Fruit fly (Drosophila melanogaster): ENCODE measurements around the gene Tgs1.
A peak's percentile ranks its signal among the peaks of the same experiment; 100 is the strongest.

Tgs1 gene

dm6 chr3R:18298298-18298899 is 43.1 kb downstream of the Tgs1 start (continued):
- no peak for TF ChIP-seq CG4820 (GFP tag; optimal IDR thresholded peaks at IDR 0.05)
- TF ChIP-seq CG10462 (GFP tag; optimal IDR thresholded peaks at IDR 0.05) = no peak
- no peak for TF ChIP-seq CG1832 (GFP tag; optimal IDR thresholded peaks at IDR 0.05)
- peak; percentile 5; the same call in 1 of the 2 replicates for TF ChIP-seq CG9932 (GFP tag; IDR thresholded peaks at IDR 0.05)
- no peak for TF ChIP-seq ranshi (GFP tag; IDR thresholded peaks at IDR 0.05)
- peak; percentile 6 for TF ChIP-seq CG9727 (GFP tag; optimal IDR thresholded peaks at IDR 0.05)
- no peak for TF ChIP-seq trem (tag; optimal IDR thresholded peaks at IDR 0.05)
- no peak for TF ChIP-seq CG13123 (GFP tag; optimal IDR thresholded peaks at IDR 0.05)
- TF ChIP-seq Sry-δ (GFP tag; optimal IDR thresholded peaks at IDR 0.05) = no peak
- TF ChIP-seq Mes4 (GFP tag; optimal IDR thresholded peaks at IDR 0.05) = no peak
- no peak for TF ChIP-seq CG7271 (tag; optimal IDR thresholded peaks at IDR 0.05)
- peak; percentile 18 for TF ChIP-seq pnt (GFP tag; optimal IDR thresholded peaks at IDR 0.05)
- no peak for TF ChIP-seq E2f2 (GFP tag; IDR thresholded peaks at IDR 0.05)
- no peak for TF ChIP-seq CG32767 (GFP tag; IDR thresholded peaks at IDR 0.05)
- TF ChIP-seq pros (GFP tag; optimal IDR thresholded peaks at IDR 0.05) = peak; percentile 81
- no peak for TF ChIP-seq usp (GFP tag; optimal IDR thresholded peaks at IDR 0.05)
- TF ChIP-seq amos (GFP tag; IDR thresholded peaks at IDR 0.05; ENCODE audit: partially characterized antibody) = no peak; the same call in 1 of the 2 replicates
- TF ChIP-seq danr (GFP tag; IDR thresholded peaks at IDR 0.05) = no peak
- no peak for TF ChIP-seq gro (GFP tag; optimal IDR thresholded peaks at IDR 0.05)
- no peak for TF ChIP-seq CG7928 (GFP tag; optimal IDR thresholded peaks at IDR 0.05)
- no peak for TF ChIP-seq TFAM (GFP tag; optimal IDR thresholded peaks at IDR 0.05)
- TF ChIP-seq CG10209 (GFP tag; optimal IDR thresholded peaks at IDR 0.05) = no peak
- TF ChIP-seq HLH54F (GFP tag; optimal IDR thresholded peaks at IDR 0.05) = peak; percentile 11
- TF ChIP-seq vnd (GFP tag; IDR thresholded peaks at IDR 0.05; ENCODE audit: partially characterized antibody) = no peak
- no peak for TF ChIP-seq C15 (GFP tag; IDR thresholded peaks at IDR 0.05)
- TF ChIP-seq run (tag; optimal IDR thresholded peaks at IDR 0.05) = peak; percentile 31
- no peak for TF ChIP-seq lov (optimal IDR thresholded peaks at IDR 0.05)
- no peak for TF ChIP-seq lov (GFP tag; IDR thresholded peaks at IDR 0.05)
- TF ChIP-seq sc (optimal IDR thresholded peaks at IDR 0.05) = no peak
- TF ChIP-seq sc (GFP tag; optimal IDR thresholded peaks at IDR 0.05) = no peak
- TF ChIP-seq Dref (GFP tag; IDR thresholded peaks at IDR 0.05) = 0 out of 2 replicates have a peak, but pooled peaks have one; percentile 20
- peak; percentile 38; the same call in 1 of the 2 replicates for TF ChIP-seq Adf1 (GFP tag; IDR thresholded peaks at IDR 0.05)
- TF ChIP-seq Dfd (GFP tag; optimal IDR thresholded peaks at IDR 0.05) = no peak
- no peak for TF ChIP-seq CG11456 (GFP tag; IDR thresholded peaks at IDR 0.05)
- TF ChIP-seq ro (GFP tag; IDR thresholded peaks at IDR 0.05) = no peak
- peak; percentile 50 for TF ChIP-seq CG34376 (GFP tag; optimal IDR thresholded peaks at IDR 0.05)
- TF ChIP-seq dm (GFP tag; optimal IDR thresholded peaks at IDR 0.05) = no peak
- no peak for TF ChIP-seq CG10147 (GFP tag; optimal IDR thresholded peaks at IDR 0.05)
- peak; percentile 41 to 53 for TF ChIP-seq Trl (optimal IDR thresholded peaks at IDR 0.05)
- TF ChIP-seq Trl (GFP tag; optimal IDR thresholded peaks at IDR 0.05) = no peak
- no peak for TF ChIP-seq CG3065 (GFP tag; optimal IDR thresholded peaks at IDR 0.05)
- TF ChIP-seq Fer3 (tag; optimal IDR thresholded peaks at IDR 0.05) = no peak
- TF ChIP-seq kah (GFP tag; optimal IDR thresholded peaks at IDR 0.05) = peak; percentile 83
- TF ChIP-seq Nf-YA (GFP tag; IDR thresholded peaks at IDR 0.05) = no peak
- peak; percentile 60; the same call in 2 of the 4 replicates for TF ChIP-seq chinmo (GFP tag; IDR thresholded peaks at IDR 0.05; ENCODE audit: partially characterized antibody)
- peak; percentile 51 for TF ChIP-seq CHES-1-like (GFP tag; optimal IDR thresholded peaks at IDR 0.05)
- TF ChIP-seq zf30C (GFP tag; optimal IDR thresholded peaks at IDR 0.05) = no peak
- no peak for TF ChIP-seq CG42726 (GFP tag; IDR thresholded peaks at IDR 0.05; ENCODE audit: partially characterized antibody)
- peak in 1 of 2 experiments; percentile 43 for TF ChIP-seq Hr78 (GFP tag; optimal IDR thresholded peaks at IDR 0.05)
- no peak for TF ChIP-seq CG33557 (GFP tag; optimal IDR thresholded peaks at IDR 0.05)
- TF ChIP-seq CG17912 (GFP tag; optimal IDR thresholded peaks at IDR 0.05) = peak; percentile 49
